Fruit fly (Drosophila melanogaster): ENCODE data around the gene btd.

btd gene

DNA sequence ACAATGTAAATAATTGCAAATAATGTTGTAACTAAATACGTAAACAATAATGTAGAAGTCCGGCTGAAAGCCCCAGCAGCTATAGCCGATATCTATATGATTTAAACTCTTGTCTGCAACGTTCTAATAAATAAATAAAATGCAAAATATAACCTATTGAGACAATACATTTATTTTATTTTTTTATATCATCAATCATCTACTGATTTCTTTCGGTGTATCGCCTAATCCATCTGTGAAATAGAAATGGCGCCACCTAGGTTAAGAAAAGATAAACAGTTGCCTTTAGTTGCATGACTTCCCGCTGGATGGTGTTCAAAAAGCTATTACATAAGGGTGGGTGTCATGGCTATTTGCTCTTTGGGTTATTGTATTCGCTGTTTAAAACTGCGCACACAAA, 6.4 kb upstream of the btd start (continued):
- peak; percentile 95 for TF ChIP-seq CG10267 (tag; optimal IDR thresholded peaks at IDR 0.05)
- peak; percentile 89 for TF ChIP-seq CG14050 (GFP tag; IDR thresholded peaks at IDR 0.05)
- TF ChIP-seq CG16779 (GFP tag; IDR thresholded peaks at IDR 0.05) = peak; percentile 94
- peak; percentile 81 for TF ChIP-seq zfh2 (GFP tag; optimal IDR thresholded peaks at IDR 0.05)
- peak; percentile 28 for TF ChIP-seq CG4282 (GFP tag; optimal IDR thresholded peaks at IDR 0.05)
- peak; percentile 79 for TF ChIP-seq CG12155 (GFP tag; optimal IDR thresholded peaks at IDR 0.05)
- peak; percentile 91 for TF ChIP-seq Xbp1 (GFP tag; optimal IDR thresholded peaks at IDR 0.05)
- peak; percentile 7 for TF ChIP-seq BEAF-32 (GFP tag; optimal IDR thresholded peaks at IDR 0.05)
- peak; percentile 83 for TF ChIP-seq CG3065 (GFP tag; optimal IDR thresholded peaks at IDR 0.05)
- peak; percentile 96 for TF ChIP-seq CG18619 (GFP tag; optimal IDR thresholded peaks at IDR 0.05)
- TF ChIP-seq CG2875 (GFP tag; optimal IDR thresholded peaks at IDR 0.05) = peak; percentile 93
- TF ChIP-seq z (GFP tag; IDR thresholded peaks at IDR 0.05) = peak; percentile 59; the same call in 1 of the 3 replicates
- peak; percentile 78 for TF ChIP-seq ro (GFP tag; IDR thresholded peaks at IDR 0.05)
- TF ChIP-seq Nf-YA (GFP tag; IDR thresholded peaks at IDR 0.05) = peak; percentile 90
- TF ChIP-seq Myb (GFP tag; optimal IDR thresholded peaks at IDR 0.05) = peak; percentile 57
- peak; percentile 73 for TF ChIP-seq fu2 (GFP tag; optimal IDR thresholded peaks at IDR 0.05)
- TF ChIP-seq CG34422 (GFP tag; IDR thresholded peaks at IDR 0.05) = peak; percentile 94
- peak; percentile 96 for TF ChIP-seq CG13775 (GFP tag; optimal IDR thresholded peaks at IDR 0.05)
- peak; percentile 95 for TF ChIP-seq CG18599 (GFP tag; optimal IDR thresholded peaks at IDR 0.05)
- peak; percentile 92 for TF ChIP-seq CG4424 (GFP tag; optimal IDR thresholded peaks at IDR 0.05)
- peak; percentile 96 for TF ChIP-seq Rfx (GFP tag; IDR thresholded peaks at IDR 0.05)
- TF ChIP-seq Side (GFP tag; optimal IDR thresholded peaks at IDR 0.05) = peak; percentile 75
- no peak for TF ChIP-seq hkb (optimal IDR thresholded peaks at IDR 0.05)
- TF ChIP-seq hkb (GFP tag; IDR thresholded peaks at IDR 0.05) = peak; percentile 97
- TF ChIP-seq CG7271 (tag; optimal IDR thresholded peaks at IDR 0.05) = peak; percentile 89
- TF ChIP-seq CG17385 (GFP tag; optimal IDR thresholded peaks at IDR 0.05) = peak; percentile 92
- TF ChIP-seq gsb (GFP tag; IDR thresholded peaks at IDR 0.05) = peak; percentile 93
- TF ChIP-seq CrebB (tag; optimal IDR thresholded peaks at IDR 0.05) = peak; percentile 96
- no peak for TF ChIP-seq HmgD (GFP tag; optimal IDR thresholded peaks at IDR 0.05)
- peak; percentile 93 for TF ChIP-seq Ssrp (tag; optimal IDR thresholded peaks at IDR 0.05)
- peak; percentile 91 for TF ChIP-seq rib (GFP tag; IDR thresholded peaks at IDR 0.05)
- TF ChIP-seq Gug (GFP tag; IDR thresholded peaks at IDR 0.05) = peak; percentile 65
- TF ChIP-seq Ravus (GFP tag; IDR thresholded peaks at IDR 0.05) = peak; percentile 73
- peak; percentile 85 for TF ChIP-seq CG10431 (GFP tag; optimal IDR thresholded peaks at IDR 0.05)
- TF ChIP-seq CG6689 (GFP tag; IDR thresholded peaks at IDR 0.05) = peak; percentile 93
- TF ChIP-seq Hmr (GFP tag; optimal IDR thresholded peaks at IDR 0.05) = peak; percentile 97
- TF ChIP-seq HHEX (GFP tag; optimal IDR thresholded peaks at IDR 0.05) = peak; percentile 97
- peak; percentile 83 for TF ChIP-seq sim (GFP tag; IDR thresholded peaks at IDR 0.05)
- peak; percentile 86 for TF ChIP-seq Nf-YB (GFP tag; optimal IDR thresholded peaks at IDR 0.05)
- TF ChIP-seq amos (GFP tag; IDR thresholded peaks at IDR 0.05; ENCODE audit: partially characterized antibody) = no peak
- TF ChIP-seq CG13424 (tag; optimal IDR thresholded peaks at IDR 0.05) = peak; percentile 95
- peak; percentile 89 for TF ChIP-seq wek (GFP tag; optimal IDR thresholded peaks at IDR 0.05)
- TF ChIP-seq CG15696 (tag; optimal IDR thresholded peaks at IDR 0.05) = peak; percentile 95
- TF ChIP-seq CG12769 (tag; optimal IDR thresholded peaks at IDR 0.05) = peak; percentile 92
- TF ChIP-seq Hsf (GFP tag; optimal IDR thresholded peaks at IDR 0.05) = peak; percentile 90
- TF ChIP-seq her (GFP tag; optimal IDR thresholded peaks at IDR 0.05) = peak; percentile 59
- peak; percentile 83 for TF ChIP-seq chn (GFP tag; optimal IDR thresholded peaks at IDR 0.05)
- TF ChIP-seq CG17912 (GFP tag; optimal IDR thresholded peaks at IDR 0.05) = peak; percentile 80
- peak; percentile 21 for TF ChIP-seq grn (GFP tag; optimal IDR thresholded peaks at IDR 0.05)
- peak; percentile 95 for TF ChIP-seq nerfin-1 (tag; optimal IDR thresholded peaks at IDR 0.05)
- peak; percentile 63 for TF ChIP-seq stwl (tag; optimal IDR thresholded peaks at IDR 0.05)
